Worm (Caenorhabditis elegans) whole organism, L4 larva: Measurements from ENCODE around the gene ephx-1.

Experiments
- D1046.2 ChIP-seq: fragments of 200-800 bp; sonication (Bioruptor generic); IDR thresholded peaks from 2 replicates; pipeline ENCODE4 v1.3.6; 2022; ENCODE audit warnings: missing genetic modification characterization, missing compliant biosample characterization
- F10B5.3 ChIP-seq: sonication (generic microtip); optimal IDR thresholded peaks from 2 replicates; lab custom pipeline; 2016; ENCODE audit warnings: mild to moderate bottlenecking, missing genetic modification characterization, missing compliant biosample characterization
- F44E2.7 ChIP-seq: fragments of 200-800 bp; sonication (Bioruptor generic); IDR thresholded peaks from 2 replicates; pipeline ENCODE4 v2.1.2; 2022; ENCODE audit warnings: missing genetic modification characterization, missing compliant biosample characterization
- F49E8.2 ChIP-seq: sonication (generic microtip); optimal IDR thresholded peaks from 2 replicates; lab custom pipeline; 2016; ENCODE audit warnings: missing compliant biosample characterization, mild to moderate bottlenecking, missing genetic modification characterization, borderline replicate concordance
- R02D3.7 ChIP-seq: fragments of 150-350 bp; sonication (generic microtip); optimal IDR thresholded peaks from 3 replicates; lab custom pipeline; 2014; ENCODE audit warnings: missing biosample characterization, missing genetic modification characterization
- Y105C5A.15 ChIP-seq: fragments of 200-800 bp; sonication (Bioruptor generic); IDR thresholded peaks from 2 replicates; pipeline ENCODE4 v1.3.6; 2022; ENCODE audit warnings: missing genetic modification characterization, missing compliant biosample characterization
- Y5F2A.4 ChIP-seq: fragments of 200-800 bp; sonication (Bioruptor generic); optimal IDR thresholded peaks from 2 replicates; lab custom pipeline; 2018; ENCODE audit warnings: mild to moderate bottlenecking, missing genetic modification characterization, missing compliant biosample characterization
- Y75B8A.6 ChIP-seq: fragments of 200-800 bp; sonication (Bioruptor generic); IDR thresholded peaks from 2 replicates; pipeline ENCODE4 v1.3.6; 2022; ENCODE audit warnings: missing genetic modification reagents, missing genetic modification characterization, missing compliant biosample characterization
- ZK337.2 ChIP-seq: fragments of 200-800 bp; sonication (Bioruptor generic); IDR thresholded peaks from 2 replicates; pipeline ENCODE4 v1.3.6; 2022; ENCODE audit warnings: missing genetic modification reagents, missing genetic modification characterization, missing compliant biosample characterization
- aha-1 ChIP-seq: fragments of 150-350 bp; peaks from one replicate; lab custom pipeline; 2014; ENCODE audit warnings: missing biosample characterization, missing genetic modification characterization
- arid-1 ChIP-seq: fragments of 200-800 bp; sonication (Bioruptor generic); conservative IDR thresholded peaks from 2 replicates; pipeline ENCODE4 v1.3.6; 2022; ENCODE audit warnings: missing genetic modification reagents, missing genetic modification characterization, missing compliant biosample characterization
- ceh-28 ChIP-seq: fragments of 150-350 bp; optimal IDR thresholded peaks from 2 replicates; lab custom pipeline; 2014; ENCODE audit warnings: missing biosample characterization, missing genetic modification reagents, missing genetic modification characterization
- ceh-32 ChIP-seq: sonication (generic microtip); optimal IDR thresholded peaks from 2 replicates; lab custom pipeline; 2016; ENCODE audit warnings: mild to moderate bottlenecking, missing genetic modification characterization, missing compliant biosample characterization; ENCODE audit not compliant: poor library complexity
- cey-2 ChIP-seq: sonication (generic microtip); optimal IDR thresholded peaks from 3 replicates; lab custom pipeline; 2017; ENCODE audit warnings: missing genetic modification characterization, mild to moderate bottlenecking, missing compliant biosample characterization, antibody characterized with exemption, borderline replicate concordance; ENCODE audit not compliant: insufficient read depth
- daf-16 ChIP-seq, 3 experiments: sonication (generic microtip); optimal IDR thresholded peaks; 2 replicates each; lab custom pipeline; 2016 to 2017; ENCODE audit warnings: missing genetic modification characterization in 3 of 3, missing genetic modification reagents in 3 of 3, mild to moderate bottlenecking in 2 of 3, missing compliant biosample characterization in 2 of 3, missing biosample characterization in 1 of 3, moderate library complexity in 1 of 3
- dmd-6 ChIP-seq: fragments of 200-800 bp; sonication (Bioruptor generic); IDR thresholded peaks from 2 replicates; pipeline ENCODE4 v1.3.6; 2022; ENCODE audit warnings: missing genetic modification reagents, missing genetic modification characterization, missing compliant biosample characterization
- dmd-8 ChIP-seq: fragments of 200-800 bp; sonication (Bioruptor generic); IDR thresholded peaks from 2 replicates; pipeline ENCODE4 v1.3.6; 2022; ENCODE audit warnings: missing genetic modification characterization, missing compliant biosample characterization
- duxl-1 ChIP-seq: sonication (generic microtip); optimal IDR thresholded peaks from 2 replicates; lab custom pipeline; 2016; ENCODE audit warnings: mild to moderate bottlenecking, missing genetic modification characterization, moderate library complexity, missing compliant biosample characterization; ENCODE audit not compliant: poor library complexity
- dve-1 ChIP-seq: sonication (generic microtip); optimal IDR thresholded peaks from 2 replicates; lab custom pipeline; 2017; ENCODE audit warnings: antibody characterized with exemption, mild to moderate bottlenecking, missing genetic modification characterization, missing compliant biosample characterization; ENCODE audit not compliant: insufficient read depth
- egl-27 ChIP-seq: sonication (generic microtip); optimal IDR thresholded peaks from 3 replicates; lab custom pipeline; 2017; ENCODE audit warnings: missing biosample characterization, missing genetic modification reagents, missing genetic modification characterization
- fos-1 ChIP-seq: fragments of 150-350 bp; optimal IDR thresholded peaks from 2 replicates; lab custom pipeline; 2014; ENCODE audit warnings: missing biosample characterization, missing genetic modification characterization
- gei-8 ChIP-seq: fragments of 200-800 bp; sonication (Bioruptor generic); optimal IDR thresholded peaks from 2 replicates; lab custom pipeline; 2018; ENCODE audit warnings: mild to moderate bottlenecking, missing genetic modification characterization, missing compliant biosample characterization
- jun-1 ChIP-seq: fragments of 150-350 bp; optimal IDR thresholded peaks from 2 replicates; lab custom pipeline; 2014; ENCODE audit warnings: missing biosample characterization, missing genetic modification reagents, missing genetic modification characterization
- lin-1 ChIP-seq: fragments of 200-800 bp; sonication (Bioruptor generic); IDR thresholded peaks from 2 replicates; pipeline ENCODE4 v1.3.6; 2022; ENCODE audit warnings: missing genetic modification reagents, missing genetic modification characterization, missing compliant biosample characterization
- lin-15B ChIP-seq: fragments of 150-350 bp; sonication (generic microtip); optimal IDR thresholded peaks from 3 replicates; lab custom pipeline; 2014; ENCODE audit warnings: missing biosample characterization, missing genetic modification characterization
- lin-29 ChIP-seq: fragments of 200-800 bp; sonication (Bioruptor generic); IDR thresholded peaks from 2 replicates; pipeline ENCODE4 v1.3.6; 2022; ENCODE audit warnings: missing genetic modification reagents, missing genetic modification characterization, missing compliant biosample characterization
- madf-5 ChIP-seq, 2 experiments: fragments of 200-800 bp; sonication (Bioruptor generic); IDR thresholded peaks; 2 replicates each; pipeline ENCODE4 v1.3.6; 2022; ENCODE audit warnings: missing compliant biosample characterization in 2 of 2, missing genetic modification characterization in 2 of 2
- mdt-29 ChIP-seq: fragments of 200-800 bp; sonication (Bioruptor generic); IDR thresholded peaks from 2 replicates; pipeline ENCODE4 v1.3.6; 2022; ENCODE audit warnings: missing genetic modification reagents, missing genetic modification characterization, missing compliant biosample characterization
- mes-2 ChIP-seq: sonication (generic microtip); optimal IDR thresholded peaks from 2 replicates; lab custom pipeline; 2016; ENCODE audit warnings: missing genotype, mild to moderate bottlenecking, missing genetic modification characterization, missing compliant biosample characterization; ENCODE audit not compliant: poor library complexity, severe bottlenecking
- mxl-2 ChIP-seq: fragments of 200-800 bp; sonication (Bioruptor generic); conservative IDR thresholded peaks from 2 replicates; pipeline ENCODE4 v1.3.6; 2022; ENCODE audit warnings: missing genetic modification reagents, missing genetic modification characterization, missing compliant biosample characterization
- nhr-10 ChIP-seq: fragments of 150-350 bp; optimal IDR thresholded peaks from 2 replicates; lab custom pipeline; 2014; ENCODE audit warnings: missing biosample characterization, missing genetic modification characterization
- nhr-102 ChIP-seq: sonication (generic microtip); optimal IDR thresholded peaks from 2 replicates; lab custom pipeline; 2016; ENCODE audit warnings: mild to moderate bottlenecking, missing genetic modification characterization, moderate library complexity, missing compliant biosample characterization
- nhr-25 ChIP-seq: sonication (generic microtip); optimal IDR thresholded peaks from 2 replicates; lab custom pipeline; 2017; ENCODE audit warnings: missing genetic modification characterization, mild to moderate bottlenecking, missing compliant biosample characterization, antibody characterized with exemption, moderate library complexity, borderline replicate concordance; ENCODE audit not compliant: insufficient read depth
- nhr-28 ChIP-seq: fragments of 150-350 bp; optimal IDR thresholded peaks from 2 replicates; lab custom pipeline; 2014; ENCODE audit warnings: missing biosample characterization, missing genetic modification characterization
- pqm-1 ChIP-seq: sonication (generic microtip); optimal IDR thresholded peaks from 2 replicates; lab custom pipeline; 2017; ENCODE audit warnings: missing biosample characterization, missing genetic modification characterization
- saeg-2 ChIP-seq: fragments of 200-800 bp; sonication (Bioruptor generic); IDR thresholded peaks from 2 replicates; pipeline ENCODE4 v1.3.6; 2022; ENCODE audit warnings: missing genetic modification reagents, missing genetic modification characterization, missing compliant biosample characterization
- set-16 ChIP-seq: fragments of 200-800 bp; sonication (Bioruptor generic); IDR thresholded peaks from 2 replicates; pipeline ENCODE4 v1.3.6; 2022; ENCODE audit warnings: missing genetic modification reagents, missing genetic modification characterization, missing compliant biosample characterization
- snpc-1.2 ChIP-seq: fragments of 200-800 bp; sonication (Bioruptor generic); IDR thresholded peaks from 2 replicates; pipeline ENCODE4 v1.3.6; 2022; ENCODE audit warnings: missing genetic modification reagents, missing genetic modification characterization, missing compliant biosample characterization
- unc-39 ChIP-seq: sonication (generic microtip); optimal IDR thresholded peaks from 2 replicates; lab custom pipeline; 2017; ENCODE audit warnings: missing biosample characterization, missing genetic modification characterization
- unc-62 ChIP-seq, 3 experiments: fragments of 150-350 bp in 1 of 3; sonication (generic microtip); optimal IDR thresholded peaks in 2 of 3; peaks in 1 of 3; 1 replicate in 1 of 3; 2 replicates in 2 of 3; lab custom pipeline; 2014 to 2017; ENCODE audit warnings: missing biosample characterization in 3 of 3, missing genetic modification characterization in 3 of 3, missing genetic modification reagents in 3 of 3, missing genotype in 1 of 3
- zag-1 ChIP-seq: fragments of 150-350 bp; optimal IDR thresholded peaks from 2 replicates; lab custom pipeline; 2014; ENCODE audit warnings: missing biosample characterization, missing genetic modification characterization

Gene ephx-1

ce11 chrII:3975942-3976341 lies 28.8 kb upstream of the ephx-1 start, which contains the start of gene dos-2:
Gene dos-2 (plus strand): TSS chrII:3976242.
- TF ChIP-seq F10B5.3 (no peak), lin-29 (no peak), arid-1 (GFP tag; lab: Robert Waterston, UW) (no peak), zag-1 (tag; lab: Kevin White, UChicago) (no peak), nhr-10 (tag; lab: Kevin White, UChicago) (no peak), Y75B8A.6 (no peak), D1046.2 (GFP tag; lab: Robert Waterston, UW) (0 out of 2 replicates have a peak, but pooled peaks have one; percentile 23)

ce11 chrII:3978198-3978597 lies 26.5 kb upstream of the ephx-1 start:
- TF ChIP-seq mxl-2, result no peak
- TF ChIP-seq snpc-1.2 (GFP tag; lab: Robert Waterston, UW), result no peak
- no peak for TF ChIP-seq Y75B8A.6
- peak in 1 of 2 experiments; percentile 69 for TF ChIP-seq unc-62 (GFP tag; optimal IDR thresholded peaks at IDR 0.05 in 1 of 2; lab: Kevin White, UChicago)
- no peak for TF ChIP-seq unc-62 (tag; optimal IDR thresholded peaks at IDR 0.05; lab: Kevin White, UChicago)

- no peak for TF ChIP-seq Y105C5A.15 (GFP tag; lab: Robert Waterston, UW)
- no peak for TF ChIP-seq lin-15B (tag; lab: Kevin White, UChicago)
- peak; percentile 65; the same call in 1 of the 2 replicates for TF ChIP-seq set-16 (GFP tag; lab: Robert Waterston, UW)
These were observed 24.3 kb upstream of the ephx-1 start for ce11 chrII:3980373-3980772.

- TF ChIP-seq ceh-28 (tag; lab: Kevin White, UChicago) (no peak), aha-1 (peak; percentile 44)
These were observed 22.4 kb upstream of the ephx-1 start, which contains the start of gene lin-31 for ce11 chrII:3982313-3982712. Gene lin-31 (plus strand): TSS chrII:3982549.

DNA sequence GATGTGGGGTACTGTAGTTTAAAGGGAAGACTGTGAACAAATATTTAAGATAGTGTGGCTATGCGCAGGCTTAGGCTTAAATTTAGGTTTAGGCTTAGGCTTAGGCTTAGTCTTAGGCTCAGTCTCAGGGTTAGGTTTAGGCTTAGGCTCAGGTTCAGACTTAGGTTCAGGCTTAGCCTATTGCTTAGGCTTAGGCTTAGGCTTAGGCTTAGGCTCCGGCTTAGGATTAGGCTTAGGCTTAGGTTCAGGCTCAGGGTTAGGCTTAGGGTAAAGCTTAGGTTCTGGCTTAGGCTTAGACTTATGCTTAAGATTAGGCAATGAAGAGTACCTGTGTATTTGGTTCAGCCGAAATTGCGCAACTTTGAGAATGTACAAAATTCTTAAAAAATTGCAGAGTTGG lies 20.5 kb upstream of the ephx-1 start:
- no peak for TF ChIP-seq dmd-8 (GFP tag; lab: Robert Waterston, UW)
- TF ChIP-seq ceh-32 (tag; lab: Kevin White, UChicago), result no peak
- no peak for TF ChIP-seq fos-1 (tag; lab: Kevin White, UChicago)
- no peak for TF ChIP-seq lin-1 (GFP tag; lab: Robert Waterston, UW)
- no peak for TF ChIP-seq mxl-2
- TF ChIP-seq mdt-29 (GFP tag; lab: Robert Waterston, UW), result no peak
- TF ChIP-seq madf-5 (GFP tag; IDR thresholded peaks at IDR 0.05; lab: Robert Waterston, UW), result no peak
- TF ChIP-seq F49E8.2, result no peak
- no peak for TF ChIP-seq egl-27 (tag; lab: Kevin White, UChicago)
- no peak for TF ChIP-seq ZK337.2
- TF ChIP-seq saeg-2 (GFP tag; lab: Robert Waterston, UW), result no peak
- TF ChIP-seq cey-2, result no peak
- TF ChIP-seq, all 104 proteins: peak for 0

- TF ChIP-seq pqm-1 (tag; lab: Kevin White, UChicago) (peak; percentile 26), unc-39 (tag; lab: Kevin White, UChicago) (no peak), gei-8 (no peak), F44E2.7 (GFP tag; lab: Robert Waterston, UW) (no peak), Y5F2A.4 (GFP tag; lab: Kevin White, UChicago) (no peak), jun-1 (tag; lab: Kevin White, UChicago) (no peak), dve-1 (tag; lab: Kevin White, UChicago) (no peak), nhr-102 (tag; lab: Kevin White, UChicago) (no peak), mes-2 (tag; lab: Kevin White, UChicago) (no peak), dmd-6 (GFP tag; lab: Robert Waterston, UW) (peak; percentile 59), daf-16 (GFP tag; optimal IDR thresholded peaks at IDR 0.05; lab: Kevin White, UChicago) (no peak), daf-16 (tag; optimal IDR thresholded peaks at IDR 0.05; lab: Kevin White, UChicago) (no peak), nhr-25 (no peak), R02D3.7 (tag; lab: Kevin White, UChicago) (no peak), unc-62 (GFP tag; optimal IDR thresholded peaks at IDR 0.05 in 1 of 2; lab: Kevin White, UChicago) (peak in 1 of 2 experiments; percentile 65), unc-62 (tag; optimal IDR thresholded peaks at IDR 0.05; lab: Kevin White, UChicago) (no peak), duxl-1 (tag; lab: Kevin White, UChicago) (no peak), fos-1 (tag; lab: Kevin White, UChicago) (no peak), nhr-28 (tag; lab: Kevin White, UChicago) (peak; percentile 67), F49E8.2 (no peak)
These were observed 17.8 kb upstream of the ephx-1 start, which contains the start of gene K10G6.5 for ce11 chrII:3986906-3987305. Gene K10G6.5 (plus strand): TSS chrII:3987250.
